Fruit fly (Drosophila melanogaster): ENCODE results near the gene ATPsynCF6.

The ATPsynCF6 gene

DNA sequence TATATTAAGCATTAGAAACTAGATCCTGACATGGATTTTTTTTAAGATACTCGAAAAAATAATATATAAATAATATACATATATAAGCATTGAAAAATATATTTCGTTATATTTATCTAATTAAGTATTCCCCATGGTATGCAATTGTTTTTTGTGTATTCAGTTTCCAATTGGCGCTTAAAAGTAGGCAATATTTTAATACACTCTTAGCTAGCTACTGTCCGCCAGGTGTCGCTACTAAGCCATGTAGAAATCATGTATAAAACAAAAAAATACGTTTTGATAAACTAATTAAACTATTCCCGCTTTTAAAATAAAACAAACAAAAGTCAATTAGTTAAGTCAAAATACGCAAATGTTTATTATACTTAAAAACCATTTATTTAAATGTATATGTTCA, 24.6 kb downstream of the ATPsynCF6 start (continued):
- TF ChIP-seq tll (GFP tag; optimal IDR thresholded peaks at IDR 0.05) (no peak), Dip2 (GFP tag; IDR thresholded peaks at IDR 0.05) (no peak), gsb (GFP tag; IDR thresholded peaks at IDR 0.05) (no peak; the same call in 1 of the 2 replicates), CG10274 (GFP tag; optimal IDR thresholded peaks at IDR 0.05) (no peak), CG2712 (tag; optimal IDR thresholded peaks at IDR 0.05) (peak; percentile 64), Neu2 (GFP tag; optimal IDR thresholded peaks at IDR 0.05; ENCODE audit: borderline replicate concordance) (no peak), Elba2 (GFP tag; optimal IDR thresholded peaks at IDR 0.05) (no peak), nau (GFP tag; optimal IDR thresholded peaks at IDR 0.05) (no peak), CG12104 (GFP tag; optimal IDR thresholded peaks at IDR 0.05) (peak; percentile 79), Ravus (GFP tag; IDR thresholded peaks at IDR 0.05) (no peak), zf30C (GFP tag; optimal IDR thresholded peaks at IDR 0.05) (peak; percentile 25), CG1647 (GFP tag; optimal IDR thresholded peaks at IDR 0.05) (peak; percentile 1), sqz (GFP tag; optimal IDR thresholded peaks at IDR 0.05) (peak; percentile 52), CG6689 (GFP tag; IDR thresholded peaks at IDR 0.05) (peak; percentile 12; the same call in 1 of the 2 replicates), E2f1 (GFP tag; IDR thresholded peaks at IDR 0.05) (no peak), Chrac-16 (GFP tag; optimal IDR thresholded peaks at IDR 0.05) (peak; percentile 7), Gug (GFP tag; IDR thresholded peaks at IDR 0.05) (no peak), CG9609 (GFP tag; optimal IDR thresholded peaks at IDR 0.05) (no peak), lbe (GFP tag; optimal IDR thresholded peaks at IDR 0.05) (no peak), chif (GFP tag; optimal IDR thresholded peaks at IDR 0.05) (peak in 1 of 2 experiments; percentile 34), Rfx (GFP tag; IDR thresholded peaks at IDR 0.05) (peak; percentile 61), Asciz (GFP tag; optimal IDR thresholded peaks at IDR 0.05) (peak; percentile 59), CG13624 (GFP tag; optimal IDR thresholded peaks at IDR 0.05) (peak; percentile 37), H15 (GFP tag; IDR thresholded peaks at IDR 0.05) (0 out of 3 replicates have a peak, but pooled peaks have one; percentile 38), tap (tag; optimal IDR thresholded peaks at IDR 0.05) (peak; percentile 53), CG42726 (GFP tag; IDR thresholded peaks at IDR 0.05; ENCODE audit: partially characterized antibody) (no peak), CG16863 (GFP tag; optimal IDR thresholded peaks at IDR 0.05) (no peak), CG9437 (GFP tag; optimal IDR thresholded peaks at IDR 0.05) (peak; percentile 45), CG1024 (GFP tag; IDR thresholded peaks at IDR 0.05) (no peak), CG12219 (GFP tag; optimal IDR thresholded peaks at IDR 0.05) (peak; percentile 63), CG14710 (tag; optimal IDR thresholded peaks at IDR 0.05) (peak; percentile 68), oc (tag; optimal IDR thresholded peaks at IDR 0.05) (no peak), CG8281 (tag; optimal IDR thresholded peaks at IDR 0.05) (peak; percentile 21), Deaf1 (tag; optimal IDR thresholded peaks at IDR 0.05) (peak; percentile 14), CG31441 (GFP tag; IDR thresholded peaks at IDR 0.05) (peak; percentile 72), CG3847 (GFP tag; IDR thresholded peaks at IDR 0.05) (no peak; the same call in 1 of the 2 replicates), CG6254 (GFP tag; optimal IDR thresholded peaks at IDR 0.05) (peak; percentile 68), toy (GFP tag; IDR thresholded peaks at IDR 0.05) (no peak), CG9876 (GFP tag; optimal IDR thresholded peaks at IDR 0.05) (no peak), Dbx (GFP tag; IDR thresholded peaks at IDR 0.05) (no peak), Spps (tag; optimal IDR thresholded peaks at IDR 0.05) (peak; percentile 16), so (GFP tag; IDR thresholded peaks at IDR 0.05) (no peak), cas (GFP tag; IDR thresholded peaks at IDR 0.05) (no peak), Sry-β (GFP tag; optimal IDR thresholded peaks at IDR 0.05) (peak; percentile 32), Hr3 (GFP tag; optimal IDR thresholded peaks at IDR 0.05) (peak; percentile 30), CG8478 (optimal IDR thresholded peaks at IDR 0.05) (no peak), Sox102F (GFP tag; optimal IDR thresholded peaks at IDR 0.05) (peak; percentile 67), HmgD (GFP tag; optimal IDR thresholded peaks at IDR 0.05) (no peak), Nf-YA (GFP tag; IDR thresholded peaks at IDR 0.05) (no peak), Oli (tag; optimal IDR thresholded peaks at IDR 0.05) (peak; percentile 7), eyg (GFP tag; optimal IDR thresholded peaks at IDR 0.05) (no peak), CG10147 (GFP tag; optimal IDR thresholded peaks at IDR 0.05) (peak; percentile 12)

Data from whole organism, embryonic.